Fruit fly (Drosophila melanogaster) whole organism, embryonic: ENCODE results near the gene CG34282.

Experiments used
- CG4617 ChIP-seq: fragments of 200-800 bp; sonication (Bioruptor generic); optimal IDR thresholded peaks from 3 replicates; lab custom pipeline; 2016; ENCODE audit warnings: missing biosample characterization, missing genetic modification characterization, borderline replicate concordance
- CG8478 ChIP-seq: fragments of >200 bp; optimal IDR thresholded peaks from 2 replicates; lab custom pipeline; 2018
- CG9817 ChIP-seq: fragments of 200-800 bp; sonication (Bioruptor generic); optimal IDR thresholded peaks from 2 replicates; lab custom pipeline; 2018; ENCODE audit warnings: missing biosample characterization, mild to moderate bottlenecking, missing genetic modification characterization, moderate library complexity
- Jarid2 ChIP-seq: fragments of 200-800 bp; sonication (Bioruptor generic); optimal IDR thresholded peaks from 3 replicates; lab custom pipeline; 2017; ENCODE audit warnings: mild to moderate bottlenecking, missing biosample characterization, missing genetic modification reagents, missing genetic modification characterization
- Max ChIP-seq: fragments of 200-800 bp; sonication (Bioruptor generic); optimal IDR thresholded peaks from 2 replicates; lab custom pipeline; 2016; ENCODE audit warnings: missing biosample characterization, mild to moderate bottlenecking, missing genetic modification characterization
- Sin3A ChIP-seq: fragments of >200 bp; optimal IDR thresholded peaks from 2 replicates; lab custom pipeline; 2018
- pan ChIP-seq, 4 experiments: fragments of >200 bp in 3 of 4; fragments of 200-800 bp in 1 of 4; sonication (Bioruptor generic) in 1 of 4; optimal IDR thresholded peaks in 3 of 4; IDR thresholded peaks in 1 of 4; 2 replicates each; pipeline versions ENCODE4 v1.3.6 to Lab custom; 2017 to 2022; ENCODE audit warnings: missing biosample characterization in 2 of 4, missing genetic modification characterization in 2 of 4, mixed read lengths in 1 of 4

dm6 chr3R:18670441-18671111 is 24.5 kb upstream of the CG34282 start:
- TF ChIP-seq CG8478 (lab: Kevin White, UChicago), result no peak
- no peak for TF ChIP-seq pan (optimal IDR thresholded peaks at IDR 0.05; lab: Kevin White, UChicago)
- TF ChIP-seq pan (GFP tag; optimal IDR thresholded peaks at IDR 0.05 in 1 of 2, IDR thresholded peaks at IDR 0.05 in 1 of 2), result peak in 1 of 2 experiments; percentile 26
- no peak for TF ChIP-seq Sin3A
- peak; percentile 18 for TF ChIP-seq Max (GFP tag; lab: Kevin White, UChicago)
- TF ChIP-seq CG4617 (GFP tag; lab: Kevin White, UChicago), result no peak
- TF ChIP-seq CG9817, result peak; percentile 63
- no peak for TF ChIP-seq Jarid2
